Worm (Caenorhabditis elegans) whole organism, mixed stage, embryonic: Measurements from ENCODE around the gene T10H9.8.

Experiments used
- M03D4.4 ChIP-seq: sonication (generic microtip); optimal IDR thresholded peaks from 2 replicates; lab custom pipeline; 2017; ENCODE audit warnings: mild to moderate bottlenecking, missing genetic modification characterization, missing compliant biosample characterization
- bed-3 ChIP-seq: fragments of 200-800 bp; sonication (Bioruptor generic); optimal IDR thresholded peaks from 3 replicates; lab custom pipeline; 2018; ENCODE audit warnings: mild to moderate bottlenecking, missing genetic modification characterization, moderate library complexity, missing compliant biosample characterization
- blmp-1 ChIP-seq: fragments of 150-350 bp; optimal IDR thresholded peaks from 2 replicates; lab custom pipeline; 2014; ENCODE audit warnings: missing biosample characterization, missing genetic modification characterization
- ceh-39 ChIP-seq: fragments of 150-350 bp; optimal IDR thresholded peaks from 2 replicates; lab custom pipeline; 2014; ENCODE audit warnings: missing biosample characterization, missing genetic modification characterization
- ceh-83 ChIP-seq: fragments of 200-800 bp; sonication (Bioruptor generic); optimal IDR thresholded peaks from 2 replicates; lab custom pipeline; 2018; ENCODE audit warnings: mild to moderate bottlenecking, missing genetic modification characterization, missing compliant biosample characterization
- ces-1 ChIP-seq: fragments of 150-350 bp; optimal IDR thresholded peaks from 2 replicates; lab custom pipeline; 2014; ENCODE audit warnings: missing biosample characterization, missing genetic modification reagents, missing genetic modification characterization
- drap-1 ChIP-seq: fragments of 200-800 bp; sonication (Bioruptor generic); optimal IDR thresholded peaks from 3 replicates; lab custom pipeline; 2018; ENCODE audit warnings: mild to moderate bottlenecking, missing genetic modification characterization, missing compliant biosample characterization
- elt-1 ChIP-seq: sonication (generic microtip); optimal IDR thresholded peaks from 2 replicates; lab custom pipeline; 2017; ENCODE audit warnings: missing genetic modification characterization, mild to moderate bottlenecking, missing compliant biosample characterization, antibody characterized with exemption, moderate library complexity, borderline replicate concordance; ENCODE audit not compliant: insufficient read depth
- elt-3 ChIP-seq: fragments of 150-350 bp; optimal IDR thresholded peaks from 2 replicates; lab custom pipeline; 2014; ENCODE audit warnings: missing biosample characterization, missing genetic modification characterization
- flh-1 ChIP-seq: fragments of 200-800 bp; sonication (Bioruptor generic); optimal IDR thresholded peaks from 2 replicates; lab custom pipeline; 2018; ENCODE audit warnings: mild to moderate bottlenecking, missing genetic modification characterization, moderate library complexity, missing compliant biosample characterization
- hlh-1 ChIP-seq: fragments of 150-350 bp; optimal IDR thresholded peaks from 2 replicates; lab custom pipeline; 2014; ENCODE audit warnings: missing biosample characterization, missing genetic modification reagents, missing genetic modification characterization
- lin-13 ChIP-seq: fragments of 150-350 bp; optimal IDR thresholded peaks from 2 replicates; lab custom pipeline; 2014; ENCODE audit warnings: missing biosample characterization, missing genetic modification characterization
- lin-32 ChIP-seq: fragments of 200-800 bp; sonication (Bioruptor generic); optimal IDR thresholded peaks from 2 replicates; lab custom pipeline; 2018; ENCODE audit warnings: mild to moderate bottlenecking, missing genetic modification characterization, missing compliant biosample characterization
- lsy-2 ChIP-seq: fragments of 150-350 bp; optimal IDR thresholded peaks from 2 replicates; lab custom pipeline; 2014; ENCODE audit warnings: missing biosample characterization, missing genetic modification characterization
- mls-2 ChIP-seq: sonication (generic microtip); optimal IDR thresholded peaks from 2 replicates; lab custom pipeline; 2016; ENCODE audit warnings: mild to moderate bottlenecking, missing genetic modification characterization, moderate library complexity, missing compliant biosample characterization
- nhr-12 ChIP-seq: fragments of 150-350 bp; optimal IDR thresholded peaks from 2 replicates; lab custom pipeline; 2014; ENCODE audit warnings: missing biosample characterization, missing genetic modification characterization
- nhr-237 ChIP-seq: fragments of 150-350 bp; optimal IDR thresholded peaks from 2 replicates; lab custom pipeline; 2014; ENCODE audit warnings: missing biosample characterization, missing genetic modification characterization
- nhr-28 ChIP-seq: fragments of 150-350 bp; optimal IDR thresholded peaks from 2 replicates; lab custom pipeline; 2014; ENCODE audit warnings: missing biosample characterization, missing genetic modification characterization
- nhr-76 ChIP-seq: sonication (generic microtip); optimal IDR thresholded peaks from 2 replicates; lab custom pipeline; 2017; ENCODE audit warnings: missing biosample characterization, missing genetic modification characterization
- pha-4 ChIP-seq: fragments of 150-350 bp; optimal IDR thresholded peaks from 2 replicates; lab custom pipeline; 2018; ENCODE audit warnings: missing biosample characterization, missing genetic modification reagents, missing genetic modification characterization
- sem-2 ChIP-seq: fragments of 200-800 bp; sonication (Bioruptor generic); optimal IDR thresholded peaks from 2 replicates; lab custom pipeline; 2018; ENCODE audit warnings: mild to moderate bottlenecking, missing genetic modification characterization, missing compliant biosample characterization
- snpc-4 ChIP-seq: fragments of 150-350 bp; optimal IDR thresholded peaks from 2 replicates; lab custom pipeline; 2014; ENCODE audit warnings: missing biosample characterization, missing genetic modification characterization
- sptf-1 ChIP-seq: sonication (generic microtip); optimal IDR thresholded peaks from 2 replicates; lab custom pipeline; 2017; ENCODE audit warnings: mild to moderate bottlenecking, missing genetic modification characterization, moderate library complexity, missing compliant biosample characterization
- tbx-8 ChIP-seq: fragments of 200-800 bp; sonication (Bioruptor generic); optimal IDR thresholded peaks from 2 replicates; lab custom pipeline; 2018; ENCODE audit warnings: mild to moderate bottlenecking, missing genetic modification characterization, moderate library complexity, missing compliant biosample characterization
- unc-120 ChIP-seq: sonication (generic microtip); optimal IDR thresholded peaks from 2 replicates; lab custom pipeline; 2017; ENCODE audit warnings: missing genetic modification characterization, missing compliant biosample characterization; ENCODE audit not compliant: poor library complexity, severe bottlenecking
- unc-39 ChIP-seq: fragments of 150-350 bp; optimal IDR thresholded peaks from 2 replicates; lab custom pipeline; 2014; ENCODE audit warnings: missing biosample characterization, missing genetic modification characterization
- unc-62 ChIP-seq: fragments of 150-350 bp; optimal IDR thresholded peaks from 2 replicates; lab custom pipeline; 2014; ENCODE audit warnings: missing biosample characterization, missing genetic modification reagents, missing genetic modification characterization
- ztf-11 ChIP-seq: fragments of 150-350 bp; optimal IDR thresholded peaks from 2 replicates; lab custom pipeline; 2014; ENCODE audit warnings: missing biosample characterization, missing genetic modification characterization

Gene T10H9.8

DNA sequence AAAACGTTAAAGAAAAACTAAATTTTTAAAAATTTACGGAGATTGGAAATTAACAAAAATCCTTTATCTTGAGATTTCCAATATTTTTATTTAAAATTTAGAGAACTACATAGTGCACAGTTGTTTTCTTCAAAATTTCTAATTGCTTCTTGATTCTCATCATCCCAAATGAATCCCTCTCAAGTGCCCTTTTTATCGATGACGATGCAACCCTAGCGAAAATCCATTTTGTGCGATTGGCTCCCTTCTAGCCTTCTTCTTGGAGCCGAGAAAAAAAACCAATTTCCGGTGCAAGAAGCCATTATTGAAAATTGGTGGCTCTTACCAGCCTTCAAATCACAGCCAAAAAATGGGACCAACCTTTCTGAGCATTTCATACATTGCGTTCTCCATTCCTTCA is 10.4 kb downstream of the T10H9.8 start:
- no peak for TF ChIP-seq nhr-28 (tag; lab: Kevin White, UChicago)
- TF ChIP-seq bed-3 (GFP tag; lab: Kevin White, UChicago): no peak
- no peak for TF ChIP-seq tbx-8 (GFP tag; lab: Kevin White, UChicago)
- no peak for TF ChIP-seq nhr-76 (tag; lab: Kevin White, UChicago)

DNA sequence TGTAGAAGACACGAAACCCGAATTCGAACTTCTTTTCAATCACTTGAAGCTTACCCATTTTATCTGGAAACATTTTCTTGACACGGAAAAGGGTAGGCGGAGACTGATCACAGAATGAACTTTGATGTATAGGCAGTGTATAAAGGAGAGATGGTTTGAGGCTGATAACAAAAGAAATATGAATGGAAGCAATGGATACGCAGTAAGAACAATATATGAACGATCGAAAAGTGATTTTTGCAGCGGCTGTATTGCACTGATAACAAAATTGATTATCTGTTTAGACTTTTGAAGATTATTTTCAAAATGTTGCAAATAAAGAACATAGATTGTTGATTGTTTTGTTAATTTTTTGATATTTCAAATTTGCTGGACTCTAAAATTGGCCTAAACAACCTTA is 13.6 kb downstream of the T10H9.8 start, which contains the start of gene pmp-5:
Gene pmp-5, minus strand, starts transcription at position 63 of the 400 bp plus-strand sequence.
- TF ChIP-seq sem-2 (GFP tag; lab: Kevin White, UChicago): no peak
- no peak for TF ChIP-seq nhr-28 (tag; lab: Kevin White, UChicago)

DNA sequence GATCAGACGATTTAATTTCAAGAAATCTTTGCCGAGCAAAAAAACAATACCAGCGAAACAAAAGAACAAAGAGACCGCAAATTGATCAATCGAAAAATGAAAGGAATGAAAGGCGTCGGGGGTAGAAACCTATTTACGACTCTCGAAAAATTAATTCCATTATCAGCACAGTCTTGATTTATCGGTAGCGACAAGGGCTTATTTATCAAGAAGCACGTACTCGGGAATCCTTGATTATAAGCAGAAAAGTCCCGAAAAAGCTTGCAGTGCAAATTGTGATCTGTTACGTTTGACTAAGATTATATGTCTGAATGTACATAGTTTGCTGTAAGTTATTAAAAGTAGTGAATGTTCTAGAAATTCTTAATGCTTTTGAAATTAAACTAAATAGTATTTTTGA is 14.4 kb downstream of the T10H9.8 start:
- TF ChIP-seq M03D4.4 (tag; lab: Kevin White, UChicago) (no peak), ztf-11 (tag; lab: Kevin White, UChicago) (no peak), drap-1 (no peak), ces-1 (no peak), sptf-1 (no peak), lsy-2 (tag; lab: Kevin White, UChicago) (no peak), sem-2 (GFP tag; lab: Kevin White, UChicago) (no peak), nhr-76 (tag; lab: Kevin White, UChicago) (no peak), nhr-237 (tag; lab: Kevin White, UChicago) (no peak), hlh-1 (tag; lab: Kevin White, UChicago) (no peak)

DNA sequence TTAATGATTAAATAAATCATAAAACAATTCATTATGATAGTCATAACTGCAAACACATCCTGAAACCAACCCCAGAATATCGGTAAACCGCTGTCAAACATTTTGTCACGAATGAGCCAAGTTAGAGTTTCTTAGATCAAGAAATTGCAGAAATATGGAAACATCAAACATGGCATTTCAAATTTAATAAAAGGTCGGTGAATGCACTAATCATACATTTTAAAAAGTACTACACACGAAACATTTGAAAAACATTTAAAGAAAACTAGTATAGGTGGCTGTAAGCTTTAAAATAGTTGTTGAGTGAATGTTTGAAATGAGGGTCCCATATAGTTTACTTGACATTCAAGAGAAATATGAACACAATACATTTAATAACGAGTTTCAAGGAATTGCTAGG is 16.6 kb downstream of the T10H9.8 start, which contains the start of gene str-180:
Gene str-180, minus strand, starts transcription at position 101 of the 400 bp plus-strand sequence.
- TF ChIP-seq lin-32 (GFP tag; lab: Kevin White, UChicago) (no peak), unc-120 (tag; lab: Kevin White, UChicago) (no peak), M03D4.4 (tag; lab: Kevin White, UChicago) (no peak), blmp-1 (tag; lab: Kevin White, UChicago) (no peak), elt-1 (tag; lab: Kevin White, UChicago) (no peak), elt-3 (tag; lab: Kevin White, UChicago) (no peak), tbx-8 (GFP tag; lab: Kevin White, UChicago) (no peak)
- TF ChIP-seq, all 35 proteins: peak for 0

DNA sequence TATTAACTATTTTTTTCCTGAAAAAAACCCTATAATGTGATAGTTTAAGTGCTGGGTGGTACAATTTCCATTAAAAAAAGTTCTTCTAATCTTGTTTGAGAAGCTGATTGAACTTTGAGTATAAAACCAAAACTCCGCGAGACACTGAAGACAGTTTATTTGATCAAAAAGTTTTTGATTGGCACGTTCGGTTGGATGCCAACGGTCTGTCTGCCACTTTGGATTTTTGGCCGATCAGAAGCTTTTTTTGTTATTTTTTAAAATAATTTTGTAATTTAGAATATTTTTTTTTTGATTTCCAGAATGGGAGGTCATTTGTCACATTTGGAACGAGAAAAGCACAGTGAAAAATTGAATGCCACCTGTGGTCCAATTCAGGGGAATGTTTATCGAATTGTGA is 17.4 kb downstream of the T10H9.8 start, which contains the start of gene cest-28:
Gene cest-28, plus strand, starts transcription at position 301 of the 400 bp plus-strand sequence.
- TF ChIP-seq unc-62 (GFP tag; lab: Kevin White, UChicago): no peak

DNA sequence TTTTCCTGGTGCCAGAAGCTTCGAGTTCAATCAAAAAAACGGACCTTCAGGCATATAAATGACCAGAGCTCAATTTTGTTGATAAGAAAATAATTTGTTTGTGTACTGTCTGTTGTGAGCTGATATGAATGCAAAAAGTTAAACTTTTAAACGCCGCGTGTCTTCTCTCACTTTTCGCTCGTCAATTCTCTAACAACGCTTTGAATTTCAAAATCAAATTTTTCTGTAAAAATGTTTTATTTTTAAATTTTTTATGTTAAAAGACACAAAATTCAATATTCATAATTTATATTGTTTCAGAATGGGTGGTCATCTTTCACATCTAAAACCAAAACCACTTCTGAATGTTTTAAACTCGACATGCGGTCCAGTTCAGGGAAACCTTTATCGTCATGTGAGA is 21.8 kb downstream of the T10H9.8 start, which contains the start of gene cest-31:
Gene cest-31, plus strand, starts transcription at position 301 of the 400 bp plus-strand sequence.
- TF ChIP-seq mls-2 (tag; lab: Kevin White, UChicago) (no peak), ces-1 (no peak), tbx-8 (GFP tag; lab: Kevin White, UChicago) (no peak), blmp-1 (tag; lab: Kevin White, UChicago) (no peak), nhr-28 (tag; lab: Kevin White, UChicago) (no peak), ceh-39 (tag; lab: Kevin White, UChicago) (no peak), pha-4 (no peak), nhr-12 (no peak), elt-1 (tag; lab: Kevin White, UChicago) (no peak), snpc-4 (no peak), lin-13 (tag; lab: Kevin White, UChicago) (no peak), nhr-237 (tag; lab: Kevin White, UChicago) (no peak), sptf-1 (no peak), ztf-11 (tag; lab: Kevin White, UChicago) (no peak), unc-39 (tag; lab: Kevin White, UChicago) (no peak), unc-120 (tag; lab: Kevin White, UChicago) (no peak), ceh-83 (GFP tag; lab: Kevin White, UChicago) (no peak), unc-62 (GFP tag; lab: Kevin White, UChicago) (no peak), flh-1 (GFP tag; lab: Kevin White, UChicago) (no peak), lsy-2 (tag; lab: Kevin White, UChicago) (no peak)
